Fruit fly (Drosophila melanogaster): ENCODE measurements around the gene HDAC1.

DNA sequence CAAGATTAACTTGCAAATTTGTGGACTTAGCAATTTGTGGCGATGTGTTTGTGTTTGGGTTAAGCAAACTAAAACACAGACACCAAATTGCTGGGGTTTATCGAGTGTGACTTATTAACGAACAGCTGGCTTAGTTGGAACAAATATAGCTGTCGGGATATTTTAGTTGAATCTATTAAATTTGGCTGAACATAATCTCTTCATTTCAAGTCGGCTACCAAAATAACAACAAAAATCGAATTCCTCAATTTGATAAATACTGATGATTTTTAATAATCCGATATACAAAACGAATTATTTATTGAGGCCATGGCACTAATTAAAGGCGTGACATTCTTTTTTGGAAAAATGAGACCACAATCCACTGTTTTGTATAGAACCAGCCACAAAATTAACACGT lies 40.8 kb downstream of the HDAC1 start, which contains the start of gene CG32236:
- no peak for TF ChIP-seq Rel (GFP tag; optimal IDR thresholded peaks at IDR 0.05)
- TF ChIP-seq Rel (tag; optimal IDR thresholded peaks at IDR 0.05): no peak
- no peak for TF ChIP-seq Dfd (GFP tag; optimal IDR thresholded peaks at IDR 0.05)
- no peak for TF ChIP-seq sv (GFP tag; optimal IDR thresholded peaks at IDR 0.05)
- TF ChIP-seq psq (GFP tag; optimal IDR thresholded peaks at IDR 0.05): no peak
- no peak for TF ChIP-seq N (GFP tag; optimal IDR thresholded peaks at IDR 0.05)
- no peak for TF ChIP-seq Abd-B (GFP tag; optimal IDR thresholded peaks at IDR 0.05)

All from whole organism, wandering third instar larva.